Fruit fly (Drosophila melanogaster) whole organism, pupa: Measurements from ENCODE around the gene CG7025.
"Not testable (repeated sequence)": the region's sequence is repeated elsewhere in the genome, so short reads cannot be mapped to it uniquely, and the experiment has no call there.

Experiments
- CG10348 ChIP-seq: fragments of 200-800 bp; sonication (Bioruptor generic); IDR thresholded peaks from 2 replicates; pipeline ENCODE4 v1.3.6; 2022; ENCODE audit warnings: missing biosample characterization, missing genetic modification characterization
- CG12605 ChIP-seq: fragments of 200-800 bp; sonication (Bioruptor generic); IDR thresholded peaks from 2 replicates; pipeline ENCODE4 v1.3.6; 2022; ENCODE audit warnings: missing biosample characterization, missing genetic modification characterization
- CG13204 ChIP-seq: fragments of 200-800 bp; sonication (Bioruptor generic); optimal IDR thresholded peaks from 2 replicates; lab custom pipeline; 2018; ENCODE audit warnings: missing biosample characterization, mild to moderate bottlenecking, missing genetic modification characterization, moderate library complexity
- CG14655 ChIP-seq: fragments of 200-800 bp; sonication (Bioruptor generic); optimal IDR thresholded peaks from 3 replicates; lab custom pipeline; 2017; ENCODE audit warnings: mild to moderate bottlenecking, missing biosample characterization, missing genetic modification reagents, missing genetic modification characterization
- CG15710 ChIP-seq: fragments of 200-800 bp; sonication (Bioruptor generic); optimal IDR thresholded peaks from 2 replicates; lab custom pipeline; 2018; ENCODE audit warnings: missing biosample characterization, mild to moderate bottlenecking, missing genetic modification characterization, moderate library complexity
- CG17806 ChIP-seq: fragments of 200-800 bp; sonication (Bioruptor generic); optimal IDR thresholded peaks from 2 replicates; lab custom pipeline; 2018; ENCODE audit warnings: missing biosample characterization, mild to moderate bottlenecking, missing genetic modification characterization, moderate library complexity
- CG32121 ChIP-seq: fragments of 200-800 bp; sonication (Bioruptor generic); IDR thresholded peaks from 2 replicates; pipeline ENCODE4 v1.3.6; 2022; ENCODE audit warnings: missing biosample characterization, missing genetic modification characterization
- CG34367 ChIP-seq: fragments of 200-800 bp; sonication (Bioruptor generic); optimal IDR thresholded peaks from 2 replicates; lab custom pipeline; 2018; ENCODE audit warnings: missing biosample characterization, mild to moderate bottlenecking, missing genetic modification characterization
- CG4496 ChIP-seq: fragments of 200-800 bp; sonication (Bioruptor generic); IDR thresholded peaks from 3 replicates; pipeline ENCODE4 v1.3.6; 2022; ENCODE audit warnings: missing biosample characterization, missing genetic modification characterization
- CG8159 ChIP-seq: fragments of 200-800 bp; sonication (Bioruptor generic); optimal IDR thresholded peaks from 3 replicates; lab custom pipeline; 2018; ENCODE audit warnings: missing biosample characterization, mild to moderate bottlenecking, missing genetic modification characterization, moderate library complexity
- CG8301 ChIP-seq: fragments of 200-800 bp; sonication (Bioruptor generic); optimal IDR thresholded peaks from 2 replicates; lab custom pipeline; 2018; ENCODE audit warnings: missing biosample characterization, mild to moderate bottlenecking, missing genetic modification characterization
- CG9948 ChIP-seq: fragments of 200-800 bp; sonication (Bioruptor generic); optimal IDR thresholded peaks from 2 replicates; lab custom pipeline; 2018; ENCODE audit warnings: missing biosample characterization, mild to moderate bottlenecking, missing genetic modification characterization, moderate library complexity
- D1 ChIP-seq: fragments of 200-800 bp; sonication (Bioruptor generic); optimal IDR thresholded peaks from 2 replicates; lab custom pipeline; 2018; ENCODE audit warnings: missing biosample characterization, mild to moderate bottlenecking, missing genetic modification characterization, moderate library complexity
- EcR ChIP-seq: fragments of 200-800 bp; sonication (Bioruptor generic); optimal IDR thresholded peaks from 3 replicates; lab custom pipeline; 2019; ENCODE audit warnings: missing biosample characterization, missing genetic modification characterization, mild to moderate bottlenecking, moderate library complexity, missing genetic modification reagents
- Ets98B ChIP-seq: fragments of 200-800 bp; sonication (Bioruptor generic); IDR thresholded peaks from 2 replicates; pipeline ENCODE4 v1.3.6; 2022; ENCODE audit warnings: missing biosample characterization, missing genetic modification characterization
- Pif1A ChIP-seq: fragments of 200-800 bp; sonication (Bioruptor generic); optimal IDR thresholded peaks from 3 replicates; lab custom pipeline; 2016; ENCODE audit warnings: missing biosample characterization, missing genetic modification characterization
- Pif1B ChIP-seq: fragments of 200-800 bp; sonication (Bioruptor generic); optimal IDR thresholded peaks from 3 replicates; lab custom pipeline; 2016; ENCODE audit warnings: missing biosample characterization, missing genetic modification characterization
- Snoo ChIP-seq: fragments of 200-800 bp; sonication (Bioruptor generic); optimal IDR thresholded peaks from 3 replicates; lab custom pipeline; 2017; ENCODE audit warnings: missing biosample characterization, mild to moderate bottlenecking, missing genetic modification characterization, inconsistent platforms
- fd96Ca ChIP-seq: fragments of 200-800 bp; sonication (Bioruptor generic); IDR thresholded peaks from 3 replicates; pipeline ENCODE4 v1.3.6; 2022; ENCODE audit warnings: missing biosample characterization, missing genetic modification characterization
- rn ChIP-seq: fragments of 200-800 bp; sonication (Bioruptor generic); IDR thresholded peaks from 2 replicates; pipeline ENCODE4 v1.3.6; 2022; ENCODE audit warnings: missing biosample characterization, missing genetic modification characterization

The CG7025 gene

dm6 chr2L:7692583-7693080 lies at the start of gene CG7025, which contains the start of gene CG43235:
CG7025 (minus strand) TSS chr2L:7692683.
CG43235 (plus strand) TSS chr2L:7693030.
- TF ChIP-seq CG4496 (GFP tag; lab: Robert Waterston, UW) (no peak), rn (GFP tag; lab: Robert Waterston, UW) (no peak), fd96Ca (GFP tag; lab: Robert Waterston, UW) (no peak), CG17806 (tag; lab: Kevin White, UChicago) (no peak), Ets98B (GFP tag; lab: Robert Waterston, UW) (no peak), CG12605 (GFP tag; lab: Robert Waterston, UW) (no peak), Pif1B (GFP tag; lab: Kevin White, UChicago) (no peak), CG15710 (no peak), Snoo (tag; lab: Kevin White, UChicago) (no peak), CG13204 (no peak), CG34367 (tag; lab: Kevin White, UChicago) (no peak), CG9948 (no peak), CG8301 (tag; lab: Kevin White, UChicago) (no peak), CG10348 (GFP tag; lab: Robert Waterston, UW) (no peak)

- TF ChIP-seq CG8301 (tag; lab: Kevin White, UChicago) (no peak), CG34367 (tag; lab: Kevin White, UChicago) (no peak), CG15710 (no peak), CG14655 (GFP tag; lab: Kevin White, UChicago) (no peak), CG8159 (tag; lab: Kevin White, UChicago) (no peak), D1 (tag; lab: Kevin White, UChicago) (no peak), Snoo (tag; lab: Kevin White, UChicago) (no peak), CG13204 (no peak), EcR (no peak), fd96Ca (GFP tag; lab: Robert Waterston, UW) (no peak)
These were observed 49.0 kb upstream of the CG7025 start, which contains the start of gene Acp1 for dm6 chr2L:7741437-7741836. Acp1 (minus strand) TSS chr2L:7741537.

dm6 chr2L:7738709-7739108 lies 46.2 kb upstream of the CG7025 start, which contains the start of gene CG31904:
CG31904 (minus strand) TSS chr2L:7738809.
- TF ChIP-seq CG8301 (tag; lab: Kevin White, UChicago); CG9948; Ets98B (GFP tag; lab: Robert Waterston, UW): not testable (repeated sequence)

dm6 chr2L:7732570-7732969 lies 40.1 kb upstream of the CG7025 start, which contains the start of gene CG13796:
CG13796 (minus strand) TSS chr2L:7732670.
- not testable (repeated sequence) for TF ChIP-seq CG13204; Pif1A; CG10348 (GFP tag; lab: Robert Waterston, UW)

dm6 chr2L:7726268-7726997 lies 34.0 kb upstream of the CG7025 start, which contains the start of gene CG13795:
CG13795 (minus strand) TSS chr2L:7726298.
- TF ChIP-seq EcR: no peak
- peak; percentile 17 for TF ChIP-seq CG14655 (GFP tag; lab: Kevin White, UChicago)

dm6 chr2L:7722723-7723122 lies 30.2 kb upstream of the CG7025 start, which contains the start of gene CG13794:
CG13794 (minus strand) TSS chr2L:7722823.
- TF ChIP-seq Snoo (tag; lab: Kevin White, UChicago) (no peak), CG8301 (tag; lab: Kevin White, UChicago) (no peak), Pif1B (GFP tag; lab: Kevin White, UChicago) (no peak), CG8159 (tag; lab: Kevin White, UChicago) (no peak)
- TF ChIP-seq, all 21 proteins: peak for 0

- no peak for TF ChIP-seq CG12605 (GFP tag; lab: Robert Waterston, UW)
- no peak for TF ChIP-seq Pif1A
- TF ChIP-seq CG15710: no peak
- TF ChIP-seq CG10348 (GFP tag; lab: Robert Waterston, UW): no peak
- no peak for TF ChIP-seq CG32121 (GFP tag; lab: Robert Waterston, UW)
- TF ChIP-seq EcR: no peak
- TF ChIP-seq CG9948: no peak
- no peak for TF ChIP-seq CG14655 (GFP tag; lab: Kevin White, UChicago)
- TF ChIP-seq Ets98B (GFP tag; lab: Robert Waterston, UW): no peak
- no peak for TF ChIP-seq Snoo (tag; lab: Kevin White, UChicago)
- no peak for TF ChIP-seq fd96Ca (GFP tag; lab: Robert Waterston, UW)
- TF ChIP-seq D1 (tag; lab: Kevin White, UChicago): no peak
- TF ChIP-seq Pif1B (GFP tag; lab: Kevin White, UChicago): no peak
- TF ChIP-seq CG17806 (tag; lab: Kevin White, UChicago): no peak
- no peak for TF ChIP-seq rn (GFP tag; lab: Robert Waterston, UW)
- TF ChIP-seq CG8301 (tag; lab: Kevin White, UChicago): no peak
- no peak for TF ChIP-seq CG34367 (tag; lab: Kevin White, UChicago)
These were observed 29.6 kb upstream of the CG7025 start for dm6 chr2L:7722102-7722501.
